Fruit fly (Drosophila melanogaster) Kc167 (cell line): ENCODE data around the gene AhcyL1.

Experiments used
- Myc ChIP-seq: fragments of >200 bp; optimal IDR thresholded peaks from 2 replicates; lab custom pipeline; 2017; ENCODE audit warnings: missing external identifiers
- insv ChIP-seq: fragments of >200 bp; optimal IDR thresholded peaks from 3 replicates; lab custom pipeline; 2018; ENCODE audit warnings: missing external identifiers

dm6 chr3L:2765013-2765738 is 6.9 kb downstream of the AhcyL1 start:
- TF ChIP-seq insv (no peak), Myc (lab: Kevin White, UChicago) (no peak)
